Fruit fly (Drosophila melanogaster) whole organism, prepupa: ENCODE results near the gene CG46313.

Experiments
- Blimp-1 ChIP-seq: fragments of 200-800 bp; sonication (Bioruptor generic); optimal IDR thresholded peaks from 3 replicates; lab custom pipeline; 2017; ENCODE audit warnings: missing biosample characterization, missing genetic modification characterization, mild to moderate bottlenecking, moderate library complexity, missing genetic modification reagents
- CG10631 ChIP-seq: fragments of 200-800 bp; sonication (Bioruptor generic); optimal IDR thresholded peaks from 2 replicates; lab custom pipeline; 2016; ENCODE audit warnings: missing biosample characterization, missing genetic modification characterization
- CG10669 ChIP-seq: fragments of 200-800 bp; sonication (Bioruptor generic); optimal IDR thresholded peaks from 3 replicates; lab custom pipeline; 2018; ENCODE audit warnings: missing biosample characterization, mild to moderate bottlenecking, missing genetic modification characterization, moderate library complexity
- CG11294 ChIP-seq: fragments of 200-800 bp; sonication (Bioruptor generic); IDR thresholded peaks from 2 replicates; pipeline ENCODE4 v1.3.6; 2022; ENCODE audit warnings: missing biosample characterization, missing genetic modification characterization
- CG11762 ChIP-seq: fragments of 200-800 bp; sonication (Bioruptor generic); optimal IDR thresholded peaks from 3 replicates; lab custom pipeline; 2016; ENCODE audit warnings: missing biosample characterization, missing genetic modification characterization; ENCODE audit not compliant: insufficient read depth
- CG11902 ChIP-seq: fragments of 200-800 bp; sonication (Bioruptor generic); optimal IDR thresholded peaks from 3 replicates; lab custom pipeline; 2016; ENCODE audit warnings: missing biosample characterization, missing genetic modification characterization
- CG15336 ChIP-seq: fragments of 200-800 bp; sonication (Bioruptor generic); IDR thresholded peaks from 2 replicates; pipeline ENCODE4 v1.3.6; 2022; ENCODE audit warnings: missing biosample characterization, missing genetic modification characterization
- CG1621 ChIP-seq: fragments of 200-800 bp; sonication (Bioruptor generic); optimal IDR thresholded peaks from 3 replicates; lab custom pipeline; 2018; ENCODE audit warnings: missing biosample characterization, mild to moderate bottlenecking, missing genetic modification characterization
- CG16779 ChIP-seq: fragments of 200-800 bp; sonication (Bioruptor generic); optimal IDR thresholded peaks from 3 replicates; lab custom pipeline; 2017; ENCODE audit warnings: missing biosample characterization, mild to moderate bottlenecking, missing genetic modification characterization
- CG3032 ChIP-seq: fragments of 200-800 bp; optimal IDR thresholded peaks from 2 replicates; lab custom pipeline; 2019; ENCODE audit warnings: missing biosample characterization, mild to moderate bottlenecking, missing genetic modification characterization, moderate library complexity
- CG31627 ChIP-seq: fragments of 200-800 bp; sonication (Bioruptor generic); optimal IDR thresholded peaks from 3 replicates; lab custom pipeline; 2016; ENCODE audit warnings: missing biosample characterization, missing genetic modification characterization
- CG32006 ChIP-seq: fragments of 200-800 bp; sonication (Bioruptor generic); optimal IDR thresholded peaks from 3 replicates; lab custom pipeline; 2017; ENCODE audit warnings: missing biosample characterization, mild to moderate bottlenecking, missing genetic modification characterization
- CG34406 ChIP-seq: fragments of 200-800 bp; sonication (Bioruptor generic); optimal IDR thresholded peaks from 3 replicates; lab custom pipeline; 2016; ENCODE audit warnings: missing biosample characterization, missing genetic modification characterization
- CG3919 ChIP-seq: fragments of 200-800 bp; sonication (Bioruptor generic); optimal IDR thresholded peaks from 3 replicates; lab custom pipeline; 2016; ENCODE audit warnings: missing biosample characterization, missing genetic modification characterization
- CG4318 ChIP-seq: fragments of 200-800 bp; sonication (Bioruptor generic); optimal IDR thresholded peaks from 3 replicates; lab custom pipeline; 2017; ENCODE audit warnings: missing biosample characterization, mild to moderate bottlenecking, missing genetic modification characterization
- CG6163 ChIP-seq: fragments of 200-800 bp; sonication (Bioruptor generic); IDR thresholded peaks from 3 replicates; pipeline ENCODE4 v1.3.6; 2022; ENCODE audit warnings: missing biosample characterization, missing genetic modification characterization
- CG6276 ChIP-seq: fragments of 200-800 bp; sonication (Bioruptor generic); optimal IDR thresholded peaks from 2 replicates; lab custom pipeline; 2017; ENCODE audit warnings: missing biosample characterization, mild to moderate bottlenecking, missing genetic modification characterization
- CG6792 ChIP-seq: fragments of 200-800 bp; sonication (Bioruptor generic); optimal IDR thresholded peaks from 3 replicates; lab custom pipeline; 2016; ENCODE audit warnings: missing biosample characterization, missing genetic modification characterization
- CG7368 ChIP-seq: fragments of 200-800 bp; sonication (Bioruptor generic); optimal IDR thresholded peaks from 3 replicates; lab custom pipeline; 2016; ENCODE audit warnings: missing biosample characterization, missing genetic modification characterization
- CG8119 ChIP-seq: fragments of 200-800 bp; sonication (Bioruptor generic); IDR thresholded peaks from 3 replicates; pipeline ENCODE4 v1.3.6; 2022; ENCODE audit warnings: missing biosample characterization, missing genetic modification characterization
- CG8319 ChIP-seq: fragments of 200-800 bp; sonication (Bioruptor generic); optimal IDR thresholded peaks from 3 replicates; lab custom pipeline; 2016; ENCODE audit warnings: missing biosample characterization, missing genetic modification characterization
- CG9139 ChIP-seq: fragments of 200-800 bp; sonication (Bioruptor generic); optimal IDR thresholded peaks from 3 replicates; lab custom pipeline; 2017; ENCODE audit warnings: missing biosample characterization, mild to moderate bottlenecking, missing genetic modification characterization
- Eip78C ChIP-seq: fragments of 200-800 bp; sonication (Bioruptor generic); peaks from one replicate; lab custom pipeline; 2016; ENCODE audit warnings: missing biosample characterization, missing genetic modification characterization
- Eip93F ChIP-seq: fragments of 200-800 bp; sonication (Bioruptor generic); optimal IDR thresholded peaks from 2 replicates; lab custom pipeline; 2016; ENCODE audit warnings: missing biosample characterization, mild to moderate bottlenecking, missing genetic modification characterization
- Ets21C ChIP-seq: fragments of 200-800 bp; sonication (Bioruptor generic); optimal IDR thresholded peaks from 3 replicates; lab custom pipeline; 2016; ENCODE audit warnings: missing biosample characterization, missing genetic modification characterization
- Ets96B ChIP-seq: fragments of 200-800 bp; optimal IDR thresholded peaks from 2 replicates; lab custom pipeline; 2019; ENCODE audit warnings: missing biosample characterization, mild to moderate bottlenecking, missing genetic modification characterization, moderate library complexity
- Gug ChIP-seq: fragments of 200-800 bp; sonication (Bioruptor generic); IDR thresholded peaks from 2 replicates; pipeline ENCODE4 v1.3.6; 2022; ENCODE audit warnings: missing biosample characterization, missing genetic modification characterization
- Hr38 ChIP-seq: sonication (Bioruptor generic); optimal IDR thresholded peaks from 2 replicates; lab custom pipeline; 2016; ENCODE audit warnings: missing biosample characterization, missing genetic modification characterization
- Hr39 ChIP-seq: fragments of 200-800 bp; sonication (Bioruptor generic); optimal IDR thresholded peaks from 2 replicates; lab custom pipeline; 2016; ENCODE audit warnings: missing biosample characterization, missing genetic modification characterization
- Hr4 ChIP-seq: fragments of 200-800 bp; sonication (Bioruptor generic); optimal IDR thresholded peaks from 3 replicates; lab custom pipeline; 2016; ENCODE audit warnings: missing biosample characterization, missing genetic modification characterization
- Lpt ChIP-seq: fragments of 200-800 bp; sonication (Bioruptor generic); optimal IDR thresholded peaks from 3 replicates; lab custom pipeline; 2016; ENCODE audit warnings: missing biosample characterization, missing genetic modification characterization
- Met ChIP-seq: fragments of 200-800 bp; sonication (Bioruptor generic); optimal IDR thresholded peaks from 3 replicates; lab custom pipeline; 2016; ENCODE audit warnings: missing biosample characterization, missing genetic modification characterization
- OdsH ChIP-seq: fragments of 200-800 bp; sonication (Bioruptor generic); optimal IDR thresholded peaks from 3 replicates; lab custom pipeline; 2016; ENCODE audit warnings: missing biosample characterization, missing genetic modification characterization
- Smox ChIP-seq: fragments of 200-800 bp; sonication (Bioruptor generic); optimal IDR thresholded peaks from 3 replicates; lab custom pipeline; 2016; ENCODE audit warnings: missing biosample characterization, missing genetic modification characterization
- Sox102F ChIP-seq: fragments of 200-800 bp; sonication (Bioruptor generic); optimal IDR thresholded peaks from 2 replicates; lab custom pipeline; 2016; ENCODE audit warnings: missing biosample characterization, mild to moderate bottlenecking, missing genetic modification characterization
- Sox15 ChIP-seq: fragments of 200-800 bp; sonication (Bioruptor generic); optimal IDR thresholded peaks from 3 replicates; lab custom pipeline; 2016; ENCODE audit warnings: missing biosample characterization, missing genetic modification characterization
- dac ChIP-seq: fragments of 200-800 bp; sonication (Bioruptor generic); optimal IDR thresholded peaks from 2 replicates; lab custom pipeline; 2017; ENCODE audit warnings: missing biosample characterization, mild to moderate bottlenecking, missing genetic modification characterization
- eg ChIP-seq: fragments of 200-800 bp; sonication (Bioruptor generic); IDR thresholded peaks from 3 replicates; pipeline ENCODE4 v1.3.6; 2022; ENCODE audit warnings: missing biosample characterization, missing genetic modification characterization
- esn ChIP-seq: fragments of 200-800 bp; sonication (Bioruptor generic); optimal IDR thresholded peaks from 2 replicates; lab custom pipeline; 2016; ENCODE audit warnings: missing biosample characterization, mild to moderate bottlenecking, missing genetic modification characterization, moderate library complexity
- fd59A ChIP-seq: fragments of 200-800 bp; sonication (Bioruptor generic); optimal IDR thresholded peaks from 2 replicates; lab custom pipeline; 2017; ENCODE audit warnings: missing biosample characterization, mild to moderate bottlenecking, missing genetic modification characterization, missing genetic modification reagents
- fd85E ChIP-seq: fragments of 200-800 bp; sonication (Bioruptor generic); optimal IDR thresholded peaks from 3 replicates; lab custom pipeline; 2016; ENCODE audit warnings: missing biosample characterization, missing genetic modification characterization
- salr ChIP-seq, 2 experiments: fragments of 200-800 bp; sonication (Bioruptor generic); optimal IDR thresholded peaks; 3 replicates each; lab custom pipeline; 2016 to 2018; ENCODE audit warnings: missing biosample characterization in 2 of 2, missing genetic modification characterization in 2 of 2, mild to moderate bottlenecking in 1 of 2
- spab ChIP-seq: fragments of 200-800 bp; sonication (Bioruptor generic); optimal IDR thresholded peaks from 2 replicates; lab custom pipeline; 2017; ENCODE audit warnings: missing biosample characterization, mild to moderate bottlenecking, missing genetic modification characterization, missing genetic modification reagents
- ss ChIP-seq, 2 experiments: fragments of 200-800 bp; sonication (Bioruptor generic); optimal IDR thresholded peaks; 2 replicates in 1 of 2; 3 replicates in 1 of 2; lab custom pipeline; 2017 to 2018; ENCODE audit warnings: mild to moderate bottlenecking in 2 of 2, missing biosample characterization in 2 of 2, missing genetic modification characterization in 2 of 2, moderate library complexity in 1 of 2
- svp ChIP-seq: fragments of 200-800 bp; sonication (Bioruptor generic); peaks from one replicate; lab custom pipeline; 2016; ENCODE audit warnings: missing biosample characterization, missing genetic modification characterization

Gene CG46313

DNA sequence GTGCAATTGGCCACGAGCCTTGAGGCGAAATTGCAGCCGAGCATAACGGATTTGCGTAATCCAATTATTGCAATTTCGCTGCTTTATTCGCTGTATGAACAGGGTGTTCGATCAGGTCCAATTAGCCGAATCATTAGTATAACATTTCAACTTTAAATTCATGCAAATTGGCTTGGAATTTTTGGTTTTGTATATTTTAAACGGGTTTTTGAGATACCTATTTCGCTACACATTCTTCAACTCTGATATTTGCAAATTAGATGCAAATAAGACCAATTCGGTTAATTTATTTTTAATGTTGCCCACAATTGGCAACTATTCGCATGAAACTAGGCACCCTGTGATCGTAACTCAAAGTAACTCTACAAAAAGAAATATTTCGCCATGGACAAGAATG, 24.9 kb upstream of the CG46313 start (continued):
- peak; percentile 99 for TF ChIP-seq Eip78C (GFP tag; lab: Kevin White, UChicago)
- TF ChIP-seq CG15336 = peak; percentile 96
- peak; percentile 87 for TF ChIP-seq Gug (GFP tag; lab: Robert Waterston, UW)
- TF ChIP-seq CG10631 (GFP tag; lab: Kevin White, UChicago) = peak; percentile 78
- TF ChIP-seq Eip93F (GFP tag; lab: Kevin White, UChicago) = no peak
- peak in 1 of 2 experiments; percentile 68 for TF ChIP-seq ss (GFP tag; optimal IDR thresholded peaks at IDR 0.05; lab: Kevin White, UChicago)
- TF ChIP-seq CG11762 (GFP tag; lab: Kevin White, UChicago) = peak; percentile 95
- peak; percentile 81 for TF ChIP-seq CG31627 (GFP tag; lab: Kevin White, UChicago)
- peak; percentile 97 for TF ChIP-seq OdsH (GFP tag; lab: Kevin White, UChicago)
- peak; percentile 83 for TF ChIP-seq fd85E
- TF ChIP-seq CG7368 (GFP tag; lab: Kevin White, UChicago) = peak; percentile 94
- TF ChIP-seq CG1621 = peak; percentile 94
- TF ChIP-seq fd59A (GFP tag; lab: Kevin White, UChicago) = peak; percentile 90
- TF ChIP-seq CG11294 (GFP tag; lab: Robert Waterston, UW) = peak; percentile 89
- peak; percentile 97 for TF ChIP-seq Hr4 (GFP tag; lab: Kevin White, UChicago)
- peak; percentile 93 to 97 for TF ChIP-seq salr (GFP tag; optimal IDR thresholded peaks at IDR 0.05; lab: Kevin White, UChicago)
- peak; percentile 94 for TF ChIP-seq CG10669 (GFP tag; lab: Kevin White, UChicago)
- TF ChIP-seq CG32006 (GFP tag; lab: Kevin White, UChicago) = peak; percentile 94
- peak; percentile 87 for TF ChIP-seq CG6163 (GFP tag; lab: Robert Waterston, UW)
- TF ChIP-seq CG9139 (GFP tag; lab: Kevin White, UChicago) = peak; percentile 28
- peak; percentile 48 for TF ChIP-seq Ets21C (GFP tag; lab: Kevin White, UChicago)
- peak; percentile 92 for TF ChIP-seq CG3032 (tag; lab: Kevin White, UChicago)
- TF ChIP-seq Smox (GFP tag; lab: Kevin White, UChicago) = peak; percentile 74
- peak; percentile 89 for TF ChIP-seq CG6276 (GFP tag; lab: Kevin White, UChicago)
- peak; percentile 73 for TF ChIP-seq Hr38 (GFP tag; lab: Kevin White, UChicago)
- TF ChIP-seq spab (GFP tag; lab: Kevin White, UChicago) = peak; percentile 77
- TF ChIP-seq Met = peak; percentile 20
- peak; percentile 89 for TF ChIP-seq Lpt (GFP tag; lab: Kevin White, UChicago)
- peak; percentile 90 for TF ChIP-seq CG8319 (GFP tag; lab: Kevin White, UChicago)
- peak; percentile 72 for TF ChIP-seq CG11902
- peak; percentile 94 for TF ChIP-seq CG3919 (GFP tag; lab: Kevin White, UChicago)
- peak; percentile 65 for TF ChIP-seq CG34406 (GFP tag; lab: Kevin White, UChicago)
- TF ChIP-seq Blimp-1 (GFP tag; lab: Kevin White, UChicago) = no peak
- TF ChIP-seq Sox102F (GFP tag; lab: Kevin White, UChicago) = no peak
- TF ChIP-seq svp = peak; percentile 84
- TF ChIP-seq Hr39 (GFP tag; lab: Kevin White, UChicago) = peak; percentile 75
- TF ChIP-seq CG6792 = peak; percentile 81
- TF ChIP-seq esn (GFP tag; lab: Kevin White, UChicago) = peak; percentile 53

DNA sequence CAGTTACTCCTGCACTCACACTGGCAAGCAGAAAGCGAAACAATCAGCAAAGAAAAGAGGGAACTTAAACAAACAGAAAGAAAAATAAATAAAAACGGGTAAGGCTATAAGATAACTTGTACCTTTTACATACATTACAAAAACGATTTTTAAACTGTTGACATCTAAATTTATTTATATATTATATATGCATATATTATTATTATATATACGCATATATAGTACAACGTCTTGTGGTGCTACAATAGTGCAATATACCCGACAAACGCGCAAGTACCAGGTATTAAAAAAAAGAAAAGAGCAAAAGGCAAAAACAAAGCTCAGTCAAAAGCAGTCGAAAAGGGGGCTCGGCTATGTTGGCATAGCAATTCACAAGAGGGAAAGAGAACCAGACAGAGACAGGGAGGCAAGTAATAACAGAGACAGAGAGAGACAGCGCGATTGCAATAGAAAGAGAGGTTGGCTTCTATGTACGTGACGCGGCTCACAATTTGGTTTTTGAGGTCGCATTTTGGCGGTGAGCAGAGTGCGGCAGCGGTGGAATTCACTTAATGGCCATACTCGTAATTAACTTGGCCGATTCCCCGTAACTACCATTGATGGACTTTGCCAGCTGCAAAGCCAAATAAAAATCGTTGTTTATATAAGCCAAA, 24.2 kb upstream of the CG46313 start:
- TF ChIP-seq Ets96B = peak; percentile 97
- peak; percentile 74 for TF ChIP-seq dac (GFP tag; lab: Kevin White, UChicago)
- TF ChIP-seq Hr39 (GFP tag; lab: Kevin White, UChicago) = peak; percentile 68
- TF ChIP-seq CG9139 (GFP tag; lab: Kevin White, UChicago) = peak; percentile 95
- peak; percentile 98 for TF ChIP-seq CG8119 (GFP tag; lab: Robert Waterston, UW)
- TF ChIP-seq Met = peak; percentile 75
- peak; percentile 91 for TF ChIP-seq CG16779
- TF ChIP-seq Eip78C (GFP tag; lab: Kevin White, UChicago) = peak; percentile 95
- peak; percentile 85 for TF ChIP-seq esn (GFP tag; lab: Kevin White, UChicago)
- peak; percentile 63 for TF ChIP-seq CG31627 (GFP tag; lab: Kevin White, UChicago)
- TF ChIP-seq eg (GFP tag; lab: Robert Waterston, UW) = peak; percentile 98
- TF ChIP-seq Sox102F (GFP tag; lab: Kevin White, UChicago) = peak; percentile 91
- TF ChIP-seq spab (GFP tag; lab: Kevin White, UChicago) = peak; percentile 89
- TF ChIP-seq Ets21C (GFP tag; lab: Kevin White, UChicago) = peak; percentile 40
- TF ChIP-seq CG10631 (GFP tag; lab: Kevin White, UChicago) = peak; percentile 90
- peak; percentile 91 for TF ChIP-seq Lpt (GFP tag; lab: Kevin White, UChicago)
- TF ChIP-seq CG4318 (GFP tag; lab: Kevin White, UChicago) = peak; percentile 75
- peak; percentile 87 for TF ChIP-seq CG11902
- TF ChIP-seq CG34406 (GFP tag; lab: Kevin White, UChicago) = peak; percentile 96
- TF ChIP-seq fd85E = peak; percentile 58
- TF ChIP-seq CG11762 (GFP tag; lab: Kevin White, UChicago) = peak; percentile 78
- peak; percentile 95 for TF ChIP-seq CG3032 (tag; lab: Kevin White, UChicago)
- TF ChIP-seq Sox15 (GFP tag; lab: Kevin White, UChicago) = peak; percentile 82
- peak; percentile 74 for TF ChIP-seq fd59A (GFP tag; lab: Kevin White, UChicago)
- TF ChIP-seq Eip93F (GFP tag; lab: Kevin White, UChicago) = peak; percentile 87
- peak; percentile 75 for TF ChIP-seq Smox (GFP tag; lab: Kevin White, UChicago)
- TF ChIP-seq CG8319 (GFP tag; lab: Kevin White, UChicago) = peak; percentile 76
